Worm (Caenorhabditis elegans): Measurements from ENCODE around the gene F32D8.2.

The F32D8.2 gene

ce11 chrV:10883478-10883877 is at the start of gene F32D8.2:
Gene F32D8.2, plus strand, starts transcription at chrV:10883778.
- TF ChIP-seq sox-4 (tag; optimal IDR thresholded peaks at IDR 0.05) = no peak
- TF ChIP-seq fkh-6 (tag; optimal IDR thresholded peaks at IDR 0.05) = no peak

- no peak for TF ChIP-seq pat-9 (tag; optimal IDR thresholded peaks at IDR 0.05)
- TF ChIP-seq unc-42 (tag; optimal IDR thresholded peaks at IDR 0.05) = peak; percentile 37
- no peak for TF ChIP-seq dmd-4 (tag; optimal IDR thresholded peaks at IDR 0.05; ENCODE audit: borderline replicate concordance)
- no peak for TF ChIP-seq unc-3 (GFP tag; conservative IDR thresholded peaks at IDR 0.05)
- no peak for TF ChIP-seq unc-3 (tag; optimal IDR thresholded peaks at IDR 0.05)
These were observed 48.8 kb upstream of the F32D8.2 start for ce11 chrV:10834682-10835219.

ce11 chrV:10838204-10838603 is 45.4 kb upstream of the F32D8.2 start:
- TF ChIP-seq tbx-2 (tag; optimal IDR thresholded peaks at IDR 0.05) (no peak), fax-1 (tag; optimal IDR thresholded peaks at IDR 0.05) (no peak), tbx-7 (tag; optimal IDR thresholded peaks at IDR 0.05) (no peak), sox-2 (GFP tag; IDR thresholded peaks at IDR 0.05) (no peak)

ce11 chrV:10839398-10839797 is 44.2 kb upstream of the F32D8.2 start:
- no peak for TF ChIP-seq zip-5 (tag; optimal IDR thresholded peaks at IDR 0.05)
- TF ChIP-seq unc-42 (tag; optimal IDR thresholded peaks at IDR 0.05) = peak; percentile 51

ce11 chrV:10846893-10847292 is 36.7 kb upstream of the F32D8.2 start, which contains the start of gene C29A12.6:
Gene C29A12.6, plus strand, starts transcription at chrV:10847193.
- TF ChIP-seq ceh-19 (GFP tag; optimal IDR thresholded peaks at IDR 0.05) (no peak), elt-2 (tag; optimal IDR thresholded peaks at IDR 0.05) (no peak), ttx-3 (tag; optimal IDR thresholded peaks at IDR 0.05) (no peak)

- no peak for TF ChIP-seq gmeb-2 (tag; optimal IDR thresholded peaks at IDR 0.05)
- TF ChIP-seq ceh-22 (tag; optimal IDR thresholded peaks at IDR 0.05) = no peak
- no peak for TF ChIP-seq unc-55 (GFP tag; optimal IDR thresholded peaks at IDR 0.05)
- TF ChIP-seq hlh-15 (tag; optimal IDR thresholded peaks at IDR 0.05) = no peak
- TF ChIP-seq npax-4 (tag; optimal IDR thresholded peaks at IDR 0.05) = no peak
- TF ChIP-seq hlh-6 (tag; optimal IDR thresholded peaks at IDR 0.05) = no peak
These were observed 29.4 kb upstream of the F32D8.2 start for ce11 chrV:10854197-10854596.

- TF ChIP-seq hlh-6 (tag; optimal IDR thresholded peaks at IDR 0.05) (no peak), hlh-13 (GFP tag; optimal IDR thresholded peaks at IDR 0.05) (no peak), pqm-1 (tag; optimal IDR thresholded peaks at IDR 0.05) (peak; percentile 35), sdc-2 (tag; optimal IDR thresholded peaks at IDR 0.05) (no peak), eyg-1 (tag; optimal IDR thresholded peaks at IDR 0.05) (no peak), C38D4.7 (GFP tag; optimal IDR thresholded peaks at IDR 0.05) (no peak), Y22D7AL.16 (tag; optimal IDR thresholded peaks at IDR 0.05) (no peak), ceh-45 (GFP tag; IDR thresholded peaks at IDR 0.05) (no peak)
These were observed 28.2 kb upstream of the F32D8.2 start for ce11 chrV:10855363-10855762.

ce11 chrV:10856901-10857637 is 26.5 kb upstream of the F32D8.2 start:
- TF ChIP-seq K02D7.2 (tag; optimal IDR thresholded peaks at IDR 0.05) (peak; percentile 21), ets-4 (tag; optimal IDR thresholded peaks at IDR 0.05) (no peak), hlh-30 (tag; optimal IDR thresholded peaks at IDR 0.05; ENCODE audit: insufficient read depth) (peak; percentile 27), unc-42 (tag; optimal IDR thresholded peaks at IDR 0.05) (peak; percentile 29), ceh-18 (tag; optimal IDR thresholded peaks at IDR 0.05) (peak; percentile 45)
